Fruit fly (Drosophila melanogaster) whole organism, embryonic: ENCODE results near the gene nAChRalpha7.

Experiments used
- Asciz ChIP-seq: fragments of 200-800 bp; sonication (Bioruptor generic); optimal IDR thresholded peaks from 2 replicates; lab custom pipeline; 2017; ENCODE audit warnings: missing biosample characterization, mild to moderate bottlenecking, missing genetic modification characterization, missing genetic modification reagents
- B-H1 ChIP-seq: fragments of 200-800 bp; sonication (Bioruptor generic); IDR thresholded peaks from 3 replicates; pipeline ENCODE4 v1.3.6; 2022; ENCODE audit warnings: missing biosample characterization, missing genetic modification characterization
- CG10267 ChIP-seq: fragments of 200-800 bp; sonication (Bioruptor generic); optimal IDR thresholded peaks from 2 replicates; lab custom pipeline; 2018; ENCODE audit warnings: missing biosample characterization, mild to moderate bottlenecking, missing genetic modification characterization, moderate library complexity
- CG10543 ChIP-seq: fragments of 200-800 bp; sonication (Bioruptor generic); optimal IDR thresholded peaks from 3 replicates; lab custom pipeline; 2017; ENCODE audit warnings: missing biosample characterization, mild to moderate bottlenecking, missing genetic modification characterization, moderate library complexity
- CG12155 ChIP-seq: fragments of 200-800 bp; sonication (Bioruptor generic); optimal IDR thresholded peaks from 3 replicates; lab custom pipeline; 2016; ENCODE audit warnings: missing biosample characterization, missing genetic modification characterization
- CG1233 ChIP-seq: fragments of 200-800 bp; sonication (Bioruptor generic); optimal IDR thresholded peaks from 4 replicates; lab custom pipeline; 2018; ENCODE audit warnings: missing biosample characterization, mild to moderate bottlenecking, missing genetic modification characterization
- CG14965 ChIP-seq: fragments of 200-800 bp; sonication (Bioruptor generic); optimal IDR thresholded peaks from 2 replicates; lab custom pipeline; 2016; ENCODE audit warnings: missing biosample characterization, missing genetic modification characterization, borderline replicate concordance
- CG15601 ChIP-seq: fragments of 200-800 bp; sonication (Bioruptor generic); optimal IDR thresholded peaks from 3 replicates; lab custom pipeline; 2019; ENCODE audit warnings: missing biosample characterization, mild to moderate bottlenecking, missing genetic modification characterization, moderate library complexity
- CG16863 ChIP-seq: fragments of 200-800 bp; sonication (Bioruptor generic); optimal IDR thresholded peaks from 3 replicates; lab custom pipeline; 2016; ENCODE audit warnings: missing biosample characterization, missing genetic modification characterization
- CG17328 ChIP-seq: fragments of 200-800 bp; sonication (Bioruptor generic); IDR thresholded peaks from 2 replicates; pipeline ENCODE4 v1.3.6; 2022; ENCODE audit warnings: missing biosample characterization, missing genetic modification characterization
- CG2120 ChIP-seq: fragments of 200-800 bp; sonication (Bioruptor generic); optimal IDR thresholded peaks from 3 replicates; lab custom pipeline; 2016; ENCODE audit warnings: missing biosample characterization, missing genetic modification characterization
- CG3726 ChIP-seq: fragments of 200-800 bp; sonication (Bioruptor generic); IDR thresholded peaks from 3 replicates; pipeline ENCODE4, ENCODE4 v1.3.6; 2022; ENCODE audit warnings: missing biosample characterization, missing genetic modification characterization
- CG4282 ChIP-seq: fragments of 200-800 bp; sonication (Bioruptor generic); optimal IDR thresholded peaks from 2 replicates; lab custom pipeline; 2016; ENCODE audit warnings: missing biosample characterization, missing genetic modification characterization
- CG4854 ChIP-seq: fragments of 200-800 bp; sonication (Bioruptor generic); optimal IDR thresholded peaks from 2 replicates; lab custom pipeline; 2016; ENCODE audit warnings: missing biosample characterization, missing genetic modification characterization, inconsistent platforms
- CG5180 ChIP-seq: fragments of 200-800 bp; sonication (Bioruptor generic); optimal IDR thresholded peaks from 3 replicates; lab custom pipeline; 2017; ENCODE audit warnings: missing biosample characterization, missing genetic modification characterization, mild to moderate bottlenecking, moderate library complexity, missing genetic modification reagents
- CG6254 ChIP-seq: fragments of 200-800 bp; sonication (Bioruptor generic); optimal IDR thresholded peaks from 3 replicates; lab custom pipeline; 2017; ENCODE audit warnings: mild to moderate bottlenecking, missing biosample characterization, missing genetic modification reagents, missing genetic modification characterization
- CG7271 ChIP-seq: fragments of 200-800 bp; sonication (Bioruptor generic); optimal IDR thresholded peaks from 2 replicates; lab custom pipeline; 2018; ENCODE audit warnings: missing biosample characterization, mild to moderate bottlenecking, missing genetic modification characterization, moderate library complexity
- CG8388 ChIP-seq: fragments of 200-800 bp; sonication (Bioruptor generic); optimal IDR thresholded peaks from 2 replicates; lab custom pipeline; 2019; ENCODE audit warnings: missing biosample characterization, mild to moderate bottlenecking, missing genetic modification characterization, moderate library complexity
- CG8944 ChIP-seq: fragments of 200-800 bp; sonication (Bioruptor generic); optimal IDR thresholded peaks from 3 replicates; lab custom pipeline; 2016; ENCODE audit warnings: missing biosample characterization, missing genetic modification characterization
- CG9727 ChIP-seq: fragments of 200-800 bp; sonication (Bioruptor generic); optimal IDR thresholded peaks from 3 replicates; lab custom pipeline; 2017; ENCODE audit warnings: missing biosample characterization, mild to moderate bottlenecking, missing genetic modification characterization
- Fer1 ChIP-seq: fragments of 200-800 bp; sonication (Bioruptor generic); optimal IDR thresholded peaks from 2 replicates; lab custom pipeline; 2017; ENCODE audit warnings: missing biosample characterization, mild to moderate bottlenecking, missing genetic modification characterization
- H15 ChIP-seq: fragments of 200-800 bp; sonication (Bioruptor generic); IDR thresholded peaks from 3 replicates; pipeline ENCODE4 v1.3.6; 2022; ENCODE audit warnings: missing biosample characterization, missing genetic modification characterization
- HHEX ChIP-seq: fragments of 200-800 bp; sonication (Bioruptor generic); optimal IDR thresholded peaks from 3 replicates; lab custom pipeline; 2017; ENCODE audit warnings: missing biosample characterization, mild to moderate bottlenecking, missing genetic modification characterization, missing genetic modification reagents
- Max ChIP-seq: fragments of 200-800 bp; sonication (Bioruptor generic); optimal IDR thresholded peaks from 2 replicates; lab custom pipeline; 2016; ENCODE audit warnings: missing biosample characterization, mild to moderate bottlenecking, missing genetic modification characterization
- Meics ChIP-seq: fragments of 200-800 bp; sonication (Bioruptor generic); optimal IDR thresholded peaks from 2 replicates; lab custom pipeline; 2017; ENCODE audit warnings: missing biosample characterization, mild to moderate bottlenecking, missing genetic modification characterization
- Scr ChIP-seq: fragments of 200-800 bp; sonication (Bioruptor generic); IDR thresholded peaks from 2 replicates; pipeline ENCODE4 v1.3.6; 2022; ENCODE audit warnings: missing biosample characterization, missing genetic modification characterization; ENCODE audit not compliant: partially characterized antibody
- abd-A ChIP-seq: fragments of 200-800 bp; sonication (Bioruptor generic); optimal IDR thresholded peaks from 3 replicates; lab custom pipeline; 2019; ENCODE audit warnings: missing biosample characterization, mild to moderate bottlenecking, missing genetic modification characterization, moderate library complexity
- amos ChIP-seq: fragments of 200-800 bp; sonication (Bioruptor generic); IDR thresholded peaks from 2 replicates; pipeline ENCODE4 v1.3.6; 2022; ENCODE audit warnings: missing biosample characterization, missing genetic modification characterization; ENCODE audit not compliant: partially characterized antibody
- az2 ChIP-seq: fragments of 200-800 bp; sonication (Bioruptor generic); optimal IDR thresholded peaks from 3 replicates; lab custom pipeline; 2016; ENCODE audit warnings: missing biosample characterization, missing genetic modification characterization
- br ChIP-seq: fragments of >200 bp; optimal IDR thresholded peaks from 2 replicates; lab custom pipeline; 2017
- bsh ChIP-seq, 2 experiments: fragments of 200-800 bp; sonication (Bioruptor generic); optimal IDR thresholded peaks; 2 replicates each; lab custom pipeline; 2017 to 2018; ENCODE audit warnings: mild to moderate bottlenecking in 2 of 2, missing biosample characterization in 2 of 2, missing genetic modification characterization in 2 of 2, moderate library complexity in 1 of 2
- cg ChIP-seq: fragments of 200-800 bp; sonication (Bioruptor generic); optimal IDR thresholded peaks from 3 replicates; lab custom pipeline; 2019; ENCODE audit warnings: missing biosample characterization, mild to moderate bottlenecking, missing genetic modification characterization, moderate library complexity
- chm ChIP-seq: fragments of 200-800 bp; sonication (Bioruptor generic); IDR thresholded peaks from 2 replicates; pipeline ENCODE4 v1.3.6; 2022; ENCODE audit warnings: missing biosample characterization, missing genetic modification characterization
- disco-r ChIP-seq: fragments of 200-800 bp; sonication (Bioruptor generic); optimal IDR thresholded peaks from 2 replicates; lab custom pipeline; 2016; ENCODE audit warnings: missing biosample characterization, missing genetic modification characterization
- eve ChIP-seq, 2 experiments: fragments of >200 bp; optimal IDR thresholded peaks; 2 replicates each; lab custom pipeline; 2017; ENCODE audit warnings: missing biosample characterization in 2 of 2, missing genetic modification characterization in 2 of 2
- grau ChIP-seq: fragments of 200-800 bp; optimal IDR thresholded peaks from 3 replicates; lab custom pipeline; 2019; ENCODE audit warnings: missing biosample characterization, mild to moderate bottlenecking, missing genetic modification characterization, moderate library complexity
- gsb-n ChIP-seq: fragments of 200-800 bp; sonication (Bioruptor generic); optimal IDR thresholded peaks from 3 replicates; lab custom pipeline; 2018; ENCODE audit warnings: missing biosample characterization, mild to moderate bottlenecking, missing genetic modification characterization
- gt ChIP-seq: fragments of 200-800 bp; sonication (Bioruptor generic); IDR thresholded peaks from 2 replicates; pipeline ENCODE4 v1.3.6; 2022; ENCODE audit warnings: missing biosample characterization, missing genetic modification characterization
- hb ChIP-seq: fragments of 200-800 bp; sonication (Bioruptor generic); IDR thresholded peaks from 3 replicates; pipeline ENCODE4 v1.3.6; 2022; ENCODE audit warnings: missing biosample characterization, missing genetic modification characterization; ENCODE audit not compliant: partially characterized antibody
- pb ChIP-seq: fragments of 200-800 bp; sonication (Bioruptor generic); optimal IDR thresholded peaks from 3 replicates; lab custom pipeline; 2016; ENCODE audit warnings: missing biosample characterization, missing genetic modification characterization
- pfk ChIP-seq: fragments of 200-800 bp; sonication (Bioruptor generic); optimal IDR thresholded peaks from 2 replicates; lab custom pipeline; 2018; ENCODE audit warnings: missing biosample characterization, mild to moderate bottlenecking, missing genetic modification characterization, moderate library complexity
- phol ChIP-seq: fragments of 200-800 bp; sonication (Bioruptor generic); optimal IDR thresholded peaks from 3 replicates; lab custom pipeline; 2018; ENCODE audit warnings: missing biosample characterization, mild to moderate bottlenecking, missing genetic modification characterization, moderate library complexity
- prd ChIP-seq, 3 experiments: fragments of >200 bp in 2 of 3; fragments of 200-800 bp in 1 of 3; sonication (Bioruptor generic) in 1 of 3; optimal IDR thresholded peaks in 2 of 3; IDR thresholded peaks in 1 of 3; 2 replicates in 2 of 3; 3 replicates in 1 of 3; pipeline versions ENCODE4 v1.3.6 to Lab custom; 2017 to 2022; ENCODE audit warnings: missing biosample characterization in 1 of 3, missing genetic modification characterization in 1 of 3
- sna ChIP-seq: fragments of 200-800 bp; sonication (Bioruptor generic); IDR thresholded peaks from 2 replicates; pipeline ENCODE4 v1.3.6; 2022; ENCODE audit warnings: missing biosample characterization, missing genetic modification characterization; ENCODE audit not compliant: partially characterized antibody
- ssp ChIP-seq: fragments of 200-800 bp; sonication (Bioruptor generic); IDR thresholded peaks from 2 replicates; pipeline ENCODE4 v1.3.6; 2022; ENCODE audit warnings: missing biosample characterization, missing genetic modification characterization
- tap ChIP-seq: fragments of 200-800 bp; optimal IDR thresholded peaks from 3 replicates; lab custom pipeline; 2019; ENCODE audit warnings: missing biosample characterization, mild to moderate bottlenecking, missing genetic modification characterization, moderate library complexity
- tgo ChIP-seq: fragments of 200-800 bp; sonication (Bioruptor generic); IDR thresholded peaks from 3 replicates; pipeline ENCODE4 v1.3.6; 2022; ENCODE audit warnings: missing biosample characterization, missing genetic modification characterization
- tup ChIP-seq: fragments of 200-800 bp; sonication (Bioruptor generic); optimal IDR thresholded peaks from 2 replicates; lab custom pipeline; 2016; ENCODE audit warnings: missing biosample characterization, mild to moderate bottlenecking, missing genetic modification characterization, moderate library complexity
- yki ChIP-seq: fragments of >200 bp; optimal IDR thresholded peaks from 3 replicates; lab custom pipeline; 2018
- zf30C ChIP-seq: fragments of 200-800 bp; sonication (Bioruptor generic); optimal IDR thresholded peaks from 3 replicates; lab custom pipeline; 2018; ENCODE audit warnings: missing biosample characterization, mild to moderate bottlenecking, missing genetic modification characterization

nAChRalpha7 gene

dm6 chrX:19361406-19361859 is 13.2 kb upstream of the nAChRalpha7 start (continued):
- TF ChIP-seq Max (GFP tag; lab: Kevin White, UChicago) (peak; percentile 13), CG8388 (peak; percentile 24), CG5180 (GFP tag; lab: Kevin White, UChicago) (peak; percentile 99), abd-A (no peak), Fer1 (GFP tag; lab: Kevin White, UChicago) (peak; percentile 42), CG3726 (GFP tag; lab: Robert Waterston, UW) (no peak), Asciz (GFP tag; lab: Kevin White, UChicago) (peak; percentile 31), H15 (GFP tag; lab: Robert Waterston, UW) (no peak), disco-r (GFP tag; lab: Kevin White, UChicago) (peak; percentile 24), eve (GFP tag; optimal IDR thresholded peaks at IDR 0.05; lab: Kevin White, UChicago) (peak in 1 of 2 experiments; percentile 82), CG8944 (GFP tag; lab: Kevin White, UChicago) (peak; percentile 3), pfk (GFP tag; lab: Kevin White, UChicago) (no peak), Meics (GFP tag; lab: Kevin White, UChicago) (peak; percentile 71), CG10543 (no peak), Scr (GFP tag; lab: Robert Waterston, UW) (no peak), yki (lab: Kevin White, UChicago) (no peak), amos (GFP tag; lab: Robert Waterston, UW) (no peak), CG2120 (peak; percentile 69), CG16863 (GFP tag; lab: Kevin White, UChicago) (peak; percentile 29), tgo (0 out of 3 replicates have a peak, but pooled peaks have one; percentile 26), CG4854 (peak; percentile 10), CG4282 (GFP tag; lab: Kevin White, UChicago) (peak; percentile 34), sna (no peak), bsh (GFP tag; optimal IDR thresholded peaks at IDR 0.05; lab: Kevin White, UChicago) (peak; percentile 56 to 66), gsb-n (peak; percentile 28), br (lab: Kevin White, UChicago) (no peak), CG12155 (GFP tag; lab: Kevin White, UChicago) (peak; percentile 45), prd (optimal IDR thresholded peaks at IDR 0.05; lab: Kevin White, UChicago) (no peak), prd (GFP tag; IDR thresholded peaks at IDR 0.05; lab: Robert Waterston, UW) (peak; percentile 44; the same call in 2 of the 3 replicates), CG17328 (peak; percentile 18; the same call in 1 of the 2 replicates), B-H1 (GFP tag; lab: Robert Waterston, UW) (no peak), cg (GFP tag; lab: Kevin White, UChicago) (no peak), az2 (peak; percentile 64), chm (GFP tag; lab: Robert Waterston, UW) (peak; percentile 42; the same call in 1 of the 2 replicates), zf30C (GFP tag; lab: Kevin White, UChicago) (peak; percentile 85), CG9727 (GFP tag; lab: Kevin White, UChicago) (peak; percentile 25), CG10267 (tag; lab: Kevin White, UChicago) (peak; percentile 49), HHEX (peak; percentile 37), CG15601 (tag; lab: Kevin White, UChicago) (peak; percentile 19), ssp (GFP tag; lab: Robert Waterston, UW) (no peak), CG1233 (GFP tag; lab: Kevin White, UChicago) (no peak), tup (GFP tag; lab: Kevin White, UChicago) (no peak), CG7271 (no peak), pb (GFP tag; lab: Kevin White, UChicago) (peak; percentile 14), CG6254 (GFP tag; lab: Kevin White, UChicago) (peak; percentile 43), tap (tag; lab: Kevin White, UChicago) (peak; percentile 55), grau (peak; percentile 62), gt (GFP tag; lab: Robert Waterston, UW) (no peak), CG14965 (GFP tag; lab: Kevin White, UChicago) (no peak), hb (no peak), phol (tag; lab: Kevin White, UChicago) (peak; percentile 61)
